Fruit fly (Drosophila melanogaster) whole organism, prepupa: ENCODE measurements around the gene Prm.
A peak's percentile ranks its signal among the peaks of the same experiment; 100 is the strongest.

Experiments
- CG10631 ChIP-seq: fragments of 200-800 bp; sonication (Bioruptor generic); optimal IDR thresholded peaks from 2 replicates; lab custom pipeline; 2016; ENCODE audit warnings: missing biosample characterization, missing genetic modification characterization
- CG10669 ChIP-seq: fragments of 200-800 bp; sonication (Bioruptor generic); optimal IDR thresholded peaks from 3 replicates; lab custom pipeline; 2018; ENCODE audit warnings: missing biosample characterization, mild to moderate bottlenecking, missing genetic modification characterization, moderate library complexity
- CG11294 ChIP-seq: fragments of 200-800 bp; sonication (Bioruptor generic); IDR thresholded peaks from 2 replicates; pipeline ENCODE4 v1.3.6; 2022; ENCODE audit warnings: missing biosample characterization, missing genetic modification characterization
- CG11762 ChIP-seq: fragments of 200-800 bp; sonication (Bioruptor generic); optimal IDR thresholded peaks from 3 replicates; lab custom pipeline; 2016; ENCODE audit warnings: missing biosample characterization, missing genetic modification characterization; ENCODE audit not compliant: insufficient read depth
- CG11902 ChIP-seq: fragments of 200-800 bp; sonication (Bioruptor generic); optimal IDR thresholded peaks from 3 replicates; lab custom pipeline; 2016; ENCODE audit warnings: missing biosample characterization, missing genetic modification characterization
- CG15336 ChIP-seq: fragments of 200-800 bp; sonication (Bioruptor generic); IDR thresholded peaks from 2 replicates; pipeline ENCODE4 v1.3.6; 2022; ENCODE audit warnings: missing biosample characterization, missing genetic modification characterization
- CG1621 ChIP-seq: fragments of 200-800 bp; sonication (Bioruptor generic); optimal IDR thresholded peaks from 3 replicates; lab custom pipeline; 2018; ENCODE audit warnings: missing biosample characterization, mild to moderate bottlenecking, missing genetic modification characterization
- CG3032 ChIP-seq: fragments of 200-800 bp; optimal IDR thresholded peaks from 2 replicates; lab custom pipeline; 2019; ENCODE audit warnings: missing biosample characterization, mild to moderate bottlenecking, missing genetic modification characterization, moderate library complexity
- CG31627 ChIP-seq: fragments of 200-800 bp; sonication (Bioruptor generic); optimal IDR thresholded peaks from 3 replicates; lab custom pipeline; 2016; ENCODE audit warnings: missing biosample characterization, missing genetic modification characterization
- CG32006 ChIP-seq: fragments of 200-800 bp; sonication (Bioruptor generic); optimal IDR thresholded peaks from 3 replicates; lab custom pipeline; 2017; ENCODE audit warnings: missing biosample characterization, mild to moderate bottlenecking, missing genetic modification characterization
- CG4318 ChIP-seq: fragments of 200-800 bp; sonication (Bioruptor generic); optimal IDR thresholded peaks from 3 replicates; lab custom pipeline; 2017; ENCODE audit warnings: missing biosample characterization, mild to moderate bottlenecking, missing genetic modification characterization
- CG6276 ChIP-seq: fragments of 200-800 bp; sonication (Bioruptor generic); optimal IDR thresholded peaks from 2 replicates; lab custom pipeline; 2017; ENCODE audit warnings: missing biosample characterization, mild to moderate bottlenecking, missing genetic modification characterization
- CG6792 ChIP-seq: fragments of 200-800 bp; sonication (Bioruptor generic); optimal IDR thresholded peaks from 3 replicates; lab custom pipeline; 2016; ENCODE audit warnings: missing biosample characterization, missing genetic modification characterization
- CG6808 ChIP-seq: fragments of 200-800 bp; sonication (Bioruptor generic); optimal IDR thresholded peaks from 3 replicates; lab custom pipeline; 2017; ENCODE audit warnings: missing biosample characterization, missing genetic modification characterization, mild to moderate bottlenecking, moderate library complexity, missing genetic modification reagents
- CG6854 ChIP-seq: fragments of 200-800 bp; sonication (Bioruptor generic); optimal IDR thresholded peaks from 2 replicates; lab custom pipeline; 2017; ENCODE audit warnings: missing biosample characterization, mild to moderate bottlenecking, missing genetic modification characterization
- CG7368 ChIP-seq: fragments of 200-800 bp; sonication (Bioruptor generic); optimal IDR thresholded peaks from 3 replicates; lab custom pipeline; 2016; ENCODE audit warnings: missing biosample characterization, missing genetic modification characterization
- CG8119 ChIP-seq: fragments of 200-800 bp; sonication (Bioruptor generic); IDR thresholded peaks from 3 replicates; pipeline ENCODE4 v1.3.6; 2022; ENCODE audit warnings: missing biosample characterization, missing genetic modification characterization
- CG8319 ChIP-seq: fragments of 200-800 bp; sonication (Bioruptor generic); optimal IDR thresholded peaks from 3 replicates; lab custom pipeline; 2016; ENCODE audit warnings: missing biosample characterization, missing genetic modification characterization
- CG8632 ChIP-seq: fragments of 200-800 bp; sonication (Bioruptor generic); optimal IDR thresholded peaks from 3 replicates; lab custom pipeline; 2016; ENCODE audit warnings: missing biosample characterization, missing genetic modification characterization
- CG9139 ChIP-seq: fragments of 200-800 bp; sonication (Bioruptor generic); optimal IDR thresholded peaks from 3 replicates; lab custom pipeline; 2017; ENCODE audit warnings: missing biosample characterization, mild to moderate bottlenecking, missing genetic modification characterization
- Eip78C ChIP-seq: fragments of 200-800 bp; sonication (Bioruptor generic); peaks from one replicate; lab custom pipeline; 2016; ENCODE audit warnings: missing biosample characterization, missing genetic modification characterization
- Eip93F ChIP-seq: fragments of 200-800 bp; sonication (Bioruptor generic); optimal IDR thresholded peaks from 2 replicates; lab custom pipeline; 2016; ENCODE audit warnings: missing biosample characterization, mild to moderate bottlenecking, missing genetic modification characterization
- Ets21C ChIP-seq: fragments of 200-800 bp; sonication (Bioruptor generic); optimal IDR thresholded peaks from 3 replicates; lab custom pipeline; 2016; ENCODE audit warnings: missing biosample characterization, missing genetic modification characterization
- Ets96B ChIP-seq: fragments of 200-800 bp; optimal IDR thresholded peaks from 2 replicates; lab custom pipeline; 2019; ENCODE audit warnings: missing biosample characterization, mild to moderate bottlenecking, missing genetic modification characterization, moderate library complexity
- Hr38 ChIP-seq: sonication (Bioruptor generic); optimal IDR thresholded peaks from 2 replicates; lab custom pipeline; 2016; ENCODE audit warnings: missing biosample characterization, missing genetic modification characterization
- Hr4 ChIP-seq: fragments of 200-800 bp; sonication (Bioruptor generic); optimal IDR thresholded peaks from 3 replicates; lab custom pipeline; 2016; ENCODE audit warnings: missing biosample characterization, missing genetic modification characterization
- Lpt ChIP-seq: fragments of 200-800 bp; sonication (Bioruptor generic); optimal IDR thresholded peaks from 3 replicates; lab custom pipeline; 2016; ENCODE audit warnings: missing biosample characterization, missing genetic modification characterization
- Smox ChIP-seq: fragments of 200-800 bp; sonication (Bioruptor generic); optimal IDR thresholded peaks from 3 replicates; lab custom pipeline; 2016; ENCODE audit warnings: missing biosample characterization, missing genetic modification characterization
- Sox102F ChIP-seq: fragments of 200-800 bp; sonication (Bioruptor generic); optimal IDR thresholded peaks from 2 replicates; lab custom pipeline; 2016; ENCODE audit warnings: missing biosample characterization, mild to moderate bottlenecking, missing genetic modification characterization
- Sox14 ChIP-seq: fragments of 200-800 bp; sonication (Bioruptor generic); optimal IDR thresholded peaks from 3 replicates; lab custom pipeline; 2016; ENCODE audit warnings: missing biosample characterization, missing genetic modification characterization
- achi ChIP-seq: fragments of 200-800 bp; sonication (Bioruptor generic); optimal IDR thresholded peaks from 3 replicates; lab custom pipeline; 2016; ENCODE audit warnings: missing biosample characterization, missing genetic modification characterization
- cyc ChIP-seq: fragments of 200-800 bp; sonication (Bioruptor generic); optimal IDR thresholded peaks from 3 replicates; lab custom pipeline; 2016; ENCODE audit warnings: missing biosample characterization, missing genetic modification characterization
- dac ChIP-seq: fragments of 200-800 bp; sonication (Bioruptor generic); optimal IDR thresholded peaks from 2 replicates; lab custom pipeline; 2017; ENCODE audit warnings: missing biosample characterization, mild to moderate bottlenecking, missing genetic modification characterization
- dsx ChIP-seq: fragments of 200-800 bp; optimal IDR thresholded peaks from 3 replicates; lab custom pipeline; 2019; ENCODE audit warnings: missing biosample characterization, mild to moderate bottlenecking, missing genetic modification characterization, moderate library complexity; ENCODE audit not compliant: poor library complexity, severe bottlenecking
- eg ChIP-seq: fragments of 200-800 bp; sonication (Bioruptor generic); IDR thresholded peaks from 3 replicates; pipeline ENCODE4 v1.3.6; 2022; ENCODE audit warnings: missing biosample characterization, missing genetic modification characterization
- esn ChIP-seq: fragments of 200-800 bp; sonication (Bioruptor generic); optimal IDR thresholded peaks from 2 replicates; lab custom pipeline; 2016; ENCODE audit warnings: missing biosample characterization, mild to moderate bottlenecking, missing genetic modification characterization, moderate library complexity
- fd59A ChIP-seq: fragments of 200-800 bp; sonication (Bioruptor generic); optimal IDR thresholded peaks from 2 replicates; lab custom pipeline; 2017; ENCODE audit warnings: missing biosample characterization, mild to moderate bottlenecking, missing genetic modification characterization, missing genetic modification reagents
- fd85E ChIP-seq: fragments of 200-800 bp; sonication (Bioruptor generic); optimal IDR thresholded peaks from 3 replicates; lab custom pipeline; 2016; ENCODE audit warnings: missing biosample characterization, missing genetic modification characterization
- fkh ChIP-seq: fragments of 200-800 bp; sonication (Bioruptor generic); optimal IDR thresholded peaks from 3 replicates; lab custom pipeline; 2017; ENCODE audit warnings: missing biosample characterization, mild to moderate bottlenecking, missing genetic modification characterization, moderate library complexity
- lz ChIP-seq: fragments of 200-800 bp; sonication (Bioruptor generic); optimal IDR thresholded peaks from 3 replicates; lab custom pipeline; 2016; ENCODE audit warnings: missing biosample characterization, missing genetic modification characterization
- net ChIP-seq: fragments of 200-800 bp; sonication (Bioruptor generic); optimal IDR thresholded peaks from 3 replicates; lab custom pipeline; 2016; ENCODE audit warnings: missing biosample characterization, missing genetic modification characterization
- salr ChIP-seq, 2 experiments: fragments of 200-800 bp; sonication (Bioruptor generic); optimal IDR thresholded peaks; 3 replicates each; lab custom pipeline; 2016 to 2018; ENCODE audit warnings: missing biosample characterization in 2 of 2, missing genetic modification characterization in 2 of 2, mild to moderate bottlenecking in 1 of 2
- spab ChIP-seq: fragments of 200-800 bp; sonication (Bioruptor generic); optimal IDR thresholded peaks from 2 replicates; lab custom pipeline; 2017; ENCODE audit warnings: missing biosample characterization, mild to moderate bottlenecking, missing genetic modification characterization, missing genetic modification reagents
- topi ChIP-seq: fragments of 200-800 bp; sonication (Bioruptor generic); optimal IDR thresholded peaks from 3 replicates; lab custom pipeline; 2016; ENCODE audit warnings: missing biosample characterization, missing genetic modification characterization
- vri ChIP-seq: fragments of 200-800 bp; sonication (Bioruptor generic); optimal IDR thresholded peaks from 3 replicates; lab custom pipeline; 2016; ENCODE audit warnings: missing biosample characterization, mild to moderate bottlenecking, missing genetic modification characterization

The Prm gene

dm6 chr3L:8701697-8702349, 43.3 kb downstream of the Prm start (continued):
- TF ChIP-seq spab (peak; percentile 67), achi (GFP tag; lab: Kevin White, UChicago) (peak; percentile 72), Eip78C (GFP tag; lab: Kevin White, UChicago) (peak; percentile 94), dac (GFP tag; lab: Kevin White, UChicago) (no peak), cyc (peak; percentile 12), CG15336 (GFP tag; lab: Robert Waterston, UW) (no peak), CG7368 (peak; percentile 56), CG6276 (GFP tag; lab: Kevin White, UChicago) (no peak), fd85E (no peak), salr (GFP tag; optimal IDR thresholded peaks at IDR 0.05; lab: Kevin White, UChicago) (no peak), Ets96B (tag; lab: Kevin White, UChicago) (peak; percentile 89), Sox14 (GFP tag; lab: Kevin White, UChicago) (no peak), Eip93F (GFP tag; lab: Kevin White, UChicago) (peak; percentile 24), Smox (GFP tag; lab: Kevin White, UChicago) (peak; percentile 56), Ets21C (GFP tag; lab: Kevin White, UChicago) (no peak), lz (GFP tag; lab: Kevin White, UChicago) (peak; percentile 41)

dm6 chr3L:8700643-8701208, 44.4 kb downstream of the Prm start:
- TF ChIP-seq CG9139 (GFP tag; lab: Kevin White, UChicago) (no peak), CG31627 (GFP tag; lab: Kevin White, UChicago) (peak; percentile 52), Smox (GFP tag; lab: Kevin White, UChicago) (peak; percentile 53), CG8319 (GFP tag; lab: Kevin White, UChicago) (no peak), CG7368 (peak; percentile 17), Eip93F (GFP tag; lab: Kevin White, UChicago) (no peak), esn (GFP tag; lab: Kevin White, UChicago) (peak; percentile 55), fd59A (GFP tag; lab: Kevin White, UChicago) (peak; percentile 68), dsx (GFP tag; lab: Kevin White, UChicago) (peak; percentile 52), Sox102F (GFP tag; lab: Kevin White, UChicago) (peak; percentile 39), CG15336 (GFP tag; lab: Robert Waterston, UW) (peak; percentile 82), CG32006 (GFP tag; lab: Kevin White, UChicago) (peak; percentile 83), spab (peak; percentile 54), lz (GFP tag; lab: Kevin White, UChicago) (peak; percentile 41), CG6808 (peak; percentile 43), Ets21C (GFP tag; lab: Kevin White, UChicago) (peak; percentile 40), CG6854 (no peak), Sox14 (GFP tag; lab: Kevin White, UChicago) (peak; percentile 79), salr (GFP tag; optimal IDR thresholded peaks at IDR 0.05; lab: Kevin White, UChicago) (peak; percentile 61 to 67), CG8119 (peak; percentile 64), net (GFP tag; lab: Kevin White, UChicago) (peak; percentile 68), vri (GFP tag; lab: Kevin White, UChicago) (peak; percentile 39), fkh (GFP tag; lab: Kevin White, UChicago) (peak; percentile 60), CG10669 (GFP tag; lab: Kevin White, UChicago) (peak; percentile 73), CG11762 (GFP tag; lab: Kevin White, UChicago) (peak; percentile 42), eg (GFP tag; lab: Robert Waterston, UW) (peak; percentile 68), Hr4 (peak; percentile 77), CG4318 (GFP tag; lab: Kevin White, UChicago) (peak; percentile 48), CG3032 (tag; lab: Kevin White, UChicago) (peak; percentile 70), cyc (peak; percentile 5), CG10631 (GFP tag; lab: Kevin White, UChicago) (peak; percentile 68), CG11294 (peak; percentile 52; the same call in 1 of the 2 replicates), Lpt (peak; percentile 38), topi (GFP tag; lab: Kevin White, UChicago) (peak; percentile 52), achi (GFP tag; lab: Kevin White, UChicago) (peak; percentile 73), CG1621 (tag; lab: Kevin White, UChicago) (peak; percentile 67), Ets96B (tag; lab: Kevin White, UChicago) (peak; percentile 78), CG8632 (GFP tag; lab: Kevin White, UChicago) (peak; percentile 58), CG11902 (GFP tag; lab: Kevin White, UChicago) (peak; percentile 32), Hr38 (GFP tag; lab: Kevin White, UChicago) (no peak), Eip78C (GFP tag; lab: Kevin White, UChicago) (peak; percentile 94), CG6792 (GFP tag; lab: Kevin White, UChicago) (peak; percentile 61)
